Worm (Caenorhabditis elegans): Measurements from ENCODE around the gene mab-3.
A peak's percentile ranks its signal among the peaks of the same experiment; 100 is the strongest.

The mab-3 gene

DNA sequence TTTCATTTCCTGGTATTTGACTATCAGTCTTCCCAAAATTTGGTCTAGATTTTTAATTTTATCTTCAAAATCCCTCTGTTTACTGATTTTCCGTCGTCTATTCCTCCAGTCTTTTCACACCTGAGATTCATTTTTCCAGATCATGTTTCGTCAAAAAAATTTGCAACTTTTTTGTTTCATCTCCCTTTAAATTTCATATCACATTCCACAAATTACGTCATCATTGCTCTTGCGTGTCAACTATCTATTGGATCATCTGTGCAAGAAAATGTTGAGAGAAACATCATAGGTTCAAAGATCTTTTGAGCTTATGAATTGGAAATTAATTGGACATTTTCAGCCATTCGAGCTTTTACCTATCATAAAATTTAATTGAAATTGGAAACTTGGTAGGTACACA is 27.4 kb downstream of the mab-3 start:
- TF ChIP-seq nhr-28 (tag; optimal IDR thresholded peaks at IDR 0.05) (no peak), nhr-11 (tag; optimal IDR thresholded peaks at IDR 0.05) (peak; percentile 60), pqm-1 (tag; optimal IDR thresholded peaks at IDR 0.05) (no peak), nfya-1 (tag; optimal IDR thresholded peaks at IDR 0.05; ENCODE audit: insufficient read depth) (peak; percentile 26), hmg-11 (tag; optimal IDR thresholded peaks at IDR 0.05) (no peak)

- TF ChIP-seq nhr-25 (tag; optimal IDR thresholded peaks at IDR 0.05) (no peak), elt-1 (tag; optimal IDR thresholded peaks at IDR 0.05) (no peak), ztf-11 (tag; optimal IDR thresholded peaks at IDR 0.05) (no peak), fos-1 (tag; optimal IDR thresholded peaks at IDR 0.05) (no peak), jun-1 (tag; optimal IDR thresholded peaks at IDR 0.05) (no peak), fkh-10 (GFP tag; optimal IDR thresholded peaks at IDR 0.05) (no peak), ZK546.5 (tag; optimal IDR thresholded peaks at IDR 0.05) (no peak), tbx-2 (tag; optimal IDR thresholded peaks at IDR 0.05) (no peak), ceh-9 (tag; optimal IDR thresholded peaks at IDR 0.05) (no peak), zag-1 (tag; optimal IDR thresholded peaks at IDR 0.05) (no peak), nhr-76 (tag; optimal IDR thresholded peaks at IDR 0.05) (no peak), pha-4 (tag; optimal IDR thresholded peaks at IDR 0.05) (no peak), unc-39 (tag; optimal IDR thresholded peaks at IDR 0.05) (no peak), lin-39 (tag; optimal IDR thresholded peaks at IDR 0.05) (no peak), nhr-77 (tag; optimal IDR thresholded peaks at IDR 0.05) (no peak), lin-15B (tag; optimal IDR thresholded peaks at IDR 0.05) (no peak), nhr-67 (tag; optimal IDR thresholded peaks at IDR 0.05) (no peak), egl-27 (tag; optimal IDR thresholded peaks at IDR 0.05) (no peak), sea-2 (GFP tag; optimal IDR thresholded peaks at IDR 0.05) (no peak), hmg-11 (tag; optimal IDR thresholded peaks at IDR 0.05) (no peak)
Measured at ce11 chrII:9764696-9765095, 32.8 kb downstream of the mab-3 start.

DNA sequence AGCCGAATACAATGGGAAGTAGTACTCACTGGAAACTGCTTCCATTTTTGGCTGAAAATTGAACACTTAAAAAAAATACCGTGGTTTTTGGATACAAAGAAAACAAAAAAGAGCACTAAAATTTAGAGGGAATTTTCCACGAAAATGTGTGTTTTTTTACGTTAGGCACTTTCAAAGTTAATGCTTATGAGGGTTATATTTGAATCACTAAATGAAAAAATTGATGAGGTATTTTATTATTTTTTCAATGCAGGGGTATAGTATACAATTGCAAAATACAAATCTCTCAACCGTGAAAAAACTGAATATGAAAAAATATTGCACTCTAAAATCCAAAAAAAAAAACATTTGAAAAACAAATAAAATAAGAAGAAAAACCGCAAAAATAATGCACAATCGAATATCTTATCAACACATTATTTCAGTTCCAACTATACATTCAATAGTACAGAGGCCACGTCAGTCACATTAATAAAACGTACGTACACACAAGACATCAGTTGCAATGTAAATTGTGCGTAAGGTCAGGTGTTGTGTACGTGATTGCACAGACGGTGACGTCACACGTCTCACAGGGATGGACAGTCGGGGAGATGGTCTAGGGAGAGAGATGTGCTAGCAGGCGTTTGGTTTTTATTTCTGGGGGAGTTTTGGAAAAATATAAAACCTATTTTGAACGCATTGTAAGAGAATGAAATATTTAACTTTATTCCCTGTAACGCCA is 38.0 kb downstream of the mab-3 start, which contains the start of gene aqp-10:
Gene aqp-10, minus strand, starts transcription at position 51 of the 724 bp plus-strand sequence.
- TF ChIP-seq ceh-28 (tag; optimal IDR thresholded peaks at IDR 0.05) (peak; percentile 20), sea-2 (GFP tag; optimal IDR thresholded peaks at IDR 0.05) (no peak), ceh-9 (tag; optimal IDR thresholded peaks at IDR 0.05) (no peak), pqm-1 (tag; optimal IDR thresholded peaks at IDR 0.05) (peak; percentile 78), snpc-4 (tag; optimal IDR thresholded peaks at IDR 0.05) (peak; percentile 36), fkh-10 (GFP tag; optimal IDR thresholded peaks at IDR 0.05) (no peak), nhr-43 (tag; optimal IDR thresholded peaks at IDR 0.05; ENCODE audit: poor library complexity, severe bottlenecking) (peak; percentile 30), nhr-23 (tag; optimal IDR thresholded peaks at IDR 0.05) (peak; percentile 12), hmg-11 (tag; optimal IDR thresholded peaks at IDR 0.05) (peak; percentile 73), elt-2 (tag; optimal IDR thresholded peaks at IDR 0.05) (peak; percentile 76), R02D3.7 (tag; optimal IDR thresholded peaks at IDR 0.05) (peak; percentile 13), mdl-1 (tag; optimal IDR thresholded peaks at IDR 0.05) (no peak), unc-62 (GFP tag; optimal IDR thresholded peaks at IDR 0.05) (no peak), nfya-1 (tag; optimal IDR thresholded peaks at IDR 0.05; ENCODE audit: insufficient read depth) (peak; percentile 86), pha-4 (tag; optimal IDR thresholded peaks at IDR 0.05) (peak; percentile 66)

DNA sequence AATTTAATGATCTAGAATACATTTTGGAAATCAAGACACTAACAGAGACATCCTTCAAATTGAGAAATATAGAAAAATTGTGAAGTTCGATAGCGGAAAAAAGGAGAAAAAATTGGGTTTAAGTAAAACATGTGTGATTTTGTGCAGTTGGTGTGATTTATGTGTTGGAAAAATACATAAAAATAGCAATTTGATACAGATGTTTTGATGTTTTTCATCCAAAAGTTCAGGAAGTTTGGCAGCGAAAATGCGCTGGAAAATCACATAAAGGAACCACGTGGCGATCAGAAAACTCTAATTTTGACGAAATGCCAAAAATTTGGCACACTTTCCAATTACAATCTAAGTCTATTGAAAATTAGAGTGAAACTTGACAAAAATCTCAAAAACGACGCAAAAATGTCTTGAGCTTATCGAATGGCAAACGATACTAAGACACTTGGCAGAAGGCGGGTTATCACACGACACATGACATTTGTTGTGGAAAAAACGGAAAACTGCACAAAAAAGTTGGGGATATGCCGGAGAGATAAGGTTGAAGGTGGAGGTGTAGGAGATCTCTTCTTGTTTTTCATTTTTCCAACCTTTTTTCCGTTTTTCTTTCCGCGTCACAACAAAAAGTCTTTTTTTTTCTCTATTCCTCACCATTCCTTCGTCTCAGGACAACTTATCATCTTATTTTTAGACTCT is 42.1 kb downstream of the mab-3 start, which contains the start of gene ZK1321.4:
Gene ZK1321.4, minus strand, starts transcription at position 51 of the 690 bp plus-strand sequence.
- TF ChIP-seq nhr-77 (tag; optimal IDR thresholded peaks at IDR 0.05) (no peak), nfya-1 (tag; optimal IDR thresholded peaks at IDR 0.05; ENCODE audit: insufficient read depth) (peak; percentile 22)

- peak; percentile 77 for TF ChIP-seq hmg-11 (tag; optimal IDR thresholded peaks at IDR 0.05)
- no peak for TF ChIP-seq ceh-82 (tag; optimal IDR thresholded peaks at IDR 0.05)
- TF ChIP-seq nhr-23 (tag; optimal IDR thresholded peaks at IDR 0.05), result peak; percentile 78
- TF ChIP-seq pha-4 (tag; optimal IDR thresholded peaks at IDR 0.05), result peak; percentile 43
- TF ChIP-seq ztf-4 (tag; optimal IDR thresholded peaks at IDR 0.05), result peak; percentile 42
- peak; percentile 40 for TF ChIP-seq tbx-2 (tag; optimal IDR thresholded peaks at IDR 0.05)
- peak; percentile 22 for TF ChIP-seq skn-1 (tag; optimal IDR thresholded peaks at IDR 0.05)
- peak; percentile 39 for TF ChIP-seq lin-39 (tag; optimal IDR thresholded peaks at IDR 0.05)
- TF ChIP-seq snpc-4 (tag; optimal IDR thresholded peaks at IDR 0.05), result peak; percentile 27
- TF ChIP-seq zag-1 (tag; optimal IDR thresholded peaks at IDR 0.05), result no peak
- no peak for TF ChIP-seq nhr-237 (tag; optimal IDR thresholded peaks at IDR 0.05)
- no peak for TF ChIP-seq ceh-28 (tag; optimal IDR thresholded peaks at IDR 0.05)
- TF ChIP-seq lin-15B (tag; optimal IDR thresholded peaks at IDR 0.05), result peak; percentile 1
- peak; percentile 77 for TF ChIP-seq lsy-12 (tag; optimal IDR thresholded peaks at IDR 0.05)
- peak; percentile 46 for TF ChIP-seq elt-2 (tag; optimal IDR thresholded peaks at IDR 0.05)
- peak; percentile 60 for TF ChIP-seq nfya-1 (tag; optimal IDR thresholded peaks at IDR 0.05; ENCODE audit: insufficient read depth)
- peak; percentile 79 for TF ChIP-seq nhr-43 (tag; optimal IDR thresholded peaks at IDR 0.05; ENCODE audit: poor library complexity, severe bottlenecking)
- TF ChIP-seq nhr-25 (tag; optimal IDR thresholded peaks at IDR 0.05), result peak; percentile 57
Measured at ce11 chrII:9774653-9775052, 42.7 kb downstream of the mab-3 start.
